Worm (Caenorhabditis elegans) whole organism, early embryonic: ENCODE measurements around the gene sec-15.

ENCODE experiments used
- B0310.2 ChIP-seq: sonication (generic microtip); optimal IDR thresholded peaks from 2 replicates; lab custom pipeline; 2016; ENCODE audit warnings: mild to moderate bottlenecking, missing genetic modification characterization, missing compliant biosample characterization
- F13C5.2 ChIP-seq: sonication (generic microtip); optimal IDR thresholded peaks from 2 replicates; lab custom pipeline; 2017; ENCODE audit warnings: mild to moderate bottlenecking, missing genetic modification characterization, inconsistent platforms, missing compliant biosample characterization
- aly-1 ChIP-seq: sonication (generic microtip); optimal IDR thresholded peaks from 2 replicates; lab custom pipeline; 2016; ENCODE audit warnings: missing genetic modification characterization, missing compliant biosample characterization
- ama-1 ChIP-seq: fragments of 150-350 bp; optimal IDR thresholded peaks from 2 replicates; lab custom pipeline; 2014
- ceh-13 ChIP-seq: fragments of 200-800 bp; sonication (Bioruptor generic); optimal IDR thresholded peaks from 2 replicates; lab custom pipeline; 2018; ENCODE audit warnings: mild to moderate bottlenecking, missing genetic modification characterization, missing compliant biosample characterization
- ceh-36 ChIP-seq: sonication (generic microtip); optimal IDR thresholded peaks from 2 replicates; lab custom pipeline; 2016; ENCODE audit warnings: missing genetic modification characterization, inconsistent platforms, missing compliant biosample characterization
- ets-7 ChIP-seq: sonication (generic microtip); optimal IDR thresholded peaks from 2 replicates; lab custom pipeline; 2016; ENCODE audit warnings: missing genotype, missing genetic modification characterization, missing compliant biosample characterization
- flt-1 ChIP-seq: fragments of 200-800 bp; sonication (Bioruptor generic); IDR thresholded peaks from 2 replicates; pipeline ENCODE4 v1.3.6; 2022; ENCODE audit warnings: missing genetic modification characterization, missing compliant biosample characterization
- hmbx-1 ChIP-seq: sonication (generic microtip); optimal IDR thresholded peaks from 2 replicates; lab custom pipeline; 2016; ENCODE audit warnings: mild to moderate bottlenecking, missing genetic modification characterization, missing compliant biosample characterization
- hmg-4 ChIP-seq: fragments of 200-800 bp; sonication (Bioruptor generic); optimal IDR thresholded peaks from 2 replicates; lab custom pipeline; 2018; ENCODE audit warnings: mild to moderate bottlenecking, missing genetic modification characterization, missing compliant biosample characterization
- hnd-1 ChIP-seq: sonication (generic microtip); optimal IDR thresholded peaks from 2 replicates; lab custom pipeline; 2016; ENCODE audit warnings: missing genetic modification characterization, missing compliant biosample characterization
- pes-1 ChIP-seq: fragments of 200-800 bp; sonication (Bioruptor generic); IDR thresholded peaks from 2 replicates; pipeline ENCODE4 v1.3.6; 2022; ENCODE audit warnings: missing genetic modification reagents, missing genetic modification characterization, missing compliant biosample characterization
- scrt-1 ChIP-seq: fragments of 200-800 bp; sonication (Bioruptor generic); IDR thresholded peaks from 2 replicates; pipeline ENCODE4 v1.3.6; 2022; ENCODE audit warnings: missing genetic modification characterization, missing compliant biosample characterization
- tbx-11 ChIP-seq: fragments of 200-800 bp; sonication (Bioruptor generic); IDR thresholded peaks from 2 replicates; pipeline ENCODE4 v1.3.6; 2022; ENCODE audit warnings: missing genetic modification characterization, missing compliant biosample characterization
- tbx-37 ChIP-seq: fragments of 200-800 bp; sonication (Bioruptor generic); conservative IDR thresholded peaks from 2 replicates; pipeline ENCODE4 v1.3.6; 2022; ENCODE audit warnings: missing genetic modification reagents, missing genetic modification characterization, missing compliant biosample characterization
- tra-4 ChIP-seq: sonication (generic microtip); optimal IDR thresholded peaks from 2 replicates; lab custom pipeline; 2017; ENCODE audit warnings: missing genetic modification characterization, missing compliant biosample characterization

Gene sec-15

ce11 chrX:8789014-8789506 lies 46.5 kb downstream of the sec-15 start, which contains the start of gene unc-27:
unc-27 (plus strand) TSS chrX:8789456.
- TF ChIP-seq F13C5.2 (tag; lab: Kevin White, UChicago) (no peak), hmbx-1 (tag; lab: Kevin White, UChicago) (no peak), hnd-1 (tag; lab: Kevin White, UChicago) (no peak), ceh-36 (no peak), flt-1 (GFP tag; lab: Robert Waterston, UW) (no peak)

- TF ChIP-seq ama-1 (lab: Kevin White, UChicago) (no peak), tbx-37 (no peak), pes-1 (GFP tag; lab: Robert Waterston, UW) (no peak), hmg-4 (GFP tag; lab: Kevin White, UChicago) (no peak), tbx-11 (no peak), scrt-1 (GFP tag; lab: Robert Waterston, UW) (no peak), F13C5.2 (tag; lab: Kevin White, UChicago) (no peak), flt-1 (GFP tag; lab: Robert Waterston, UW) (no peak), tra-4 (tag; lab: Kevin White, UChicago) (no peak), ceh-36 (no peak), B0310.2 (tag; lab: Kevin White, UChicago) (no peak), hnd-1 (tag; lab: Kevin White, UChicago) (no peak), hmbx-1 (tag; lab: Kevin White, UChicago) (no peak)
Measured at ce11 chrX:8787689-8788222, 47.8 kb downstream of the sec-15 start.

- TF ChIP-seq hmbx-1 (tag; lab: Kevin White, UChicago) (no peak), pes-1 (GFP tag; lab: Robert Waterston, UW) (no peak), ets-7 (tag; lab: Kevin White, UChicago) (no peak), hnd-1 (tag; lab: Kevin White, UChicago) (no peak), tra-4 (tag; lab: Kevin White, UChicago) (no peak), flt-1 (GFP tag; lab: Robert Waterston, UW) (no peak), F13C5.2 (tag; lab: Kevin White, UChicago) (no peak), aly-1 (tag; lab: Kevin White, UChicago) (no peak), hmg-4 (GFP tag; lab: Kevin White, UChicago) (no peak), scrt-1 (GFP tag; lab: Robert Waterston, UW) (no peak), tbx-11 (no peak), ama-1 (lab: Kevin White, UChicago) (no peak), tbx-37 (no peak), ceh-36 (no peak), B0310.2 (tag; lab: Kevin White, UChicago) (no peak), ceh-13 (GFP tag; lab: Kevin White, UChicago) (no peak)
Measured at ce11 chrX:8786687-8787086, 48.8 kb downstream of the sec-15 start.

ce11 chrX:8784234-8784633 lies 51.3 kb downstream of the sec-15 start, which contains the start of gene ZK721.3:
ZK721.3 (plus strand) TSS chrX:8784534.
- TF ChIP-seq tbx-11 = no peak
- TF ChIP-seq hnd-1 (tag; lab: Kevin White, UChicago) = no peak
